Worm (Caenorhabditis elegans) whole organism, midembryonic: ENCODE results near the gene nhr-7.

Experiments used
- T22C8.4 ChIP-seq: fragments of 200-800 bp; sonication (Bioruptor generic); IDR thresholded peaks from 2 replicates; pipeline ENCODE4 v1.3.6; 2022; ENCODE audit warnings: missing genetic modification characterization, missing compliant biosample characterization
- cog-1 ChIP-seq: sonication (generic microtip); optimal IDR thresholded peaks from 2 replicates; lab custom pipeline; 2016; ENCODE audit warnings: missing genetic modification characterization, missing compliant biosample characterization
- flt-1 ChIP-seq: fragments of 200-800 bp; sonication (Bioruptor generic); IDR thresholded peaks from 2 replicates; pipeline ENCODE4 v1.3.6; 2022; ENCODE audit warnings: missing genetic modification characterization, missing compliant biosample characterization
- klf-2 ChIP-seq: fragments of 200-800 bp; sonication (Bioruptor generic); conservative IDR thresholded peaks from 2 replicates; pipeline ENCODE4 v1.3.6; 2022; ENCODE audit warnings: missing genetic modification reagents, missing genetic modification characterization, missing compliant biosample characterization
- med-1 ChIP-seq: sonication (generic microtip); optimal IDR thresholded peaks from 2 replicates; lab custom pipeline; 2017; ENCODE audit warnings: missing genetic modification characterization, mild to moderate bottlenecking, missing compliant biosample characterization, antibody characterized with exemption, missing genetic modification reagents; ENCODE audit not compliant: insufficient read depth
- ref-1 ChIP-seq: fragments of 200-800 bp; sonication (Bioruptor generic); conservative IDR thresholded peaks from 2 replicates; pipeline ENCODE4 v1.3.6; 2022; ENCODE audit warnings: missing genetic modification reagents, missing genetic modification characterization, missing compliant biosample characterization
- tab-1 ChIP-seq: fragments of 200-800 bp; sonication (Bioruptor generic); IDR thresholded peaks from 2 replicates; pipeline ENCODE4 v1.3.6; 2022; ENCODE audit warnings: missing genetic modification characterization, missing compliant biosample characterization
- ztf-29 ChIP-seq: fragments of 200-800 bp; sonication (Bioruptor generic); IDR thresholded peaks from 2 replicates; pipeline ENCODE4 v1.3.6; 2022; ENCODE audit warnings: missing genetic modification reagents, missing genetic modification characterization, missing compliant biosample characterization

- TF ChIP-seq tab-1 (GFP tag; lab: Robert Waterston, UW): no peak
- TF ChIP-seq cog-1 (tag; lab: Kevin White, UChicago): no peak
- no peak for TF ChIP-seq flt-1
- no peak for TF ChIP-seq ref-1 (GFP tag; lab: Robert Waterston, UW)
- no peak for TF ChIP-seq klf-2 (GFP tag; lab: Robert Waterston, UW)
- TF ChIP-seq T22C8.4: no peak
- no peak for TF ChIP-seq med-1
- no peak for TF ChIP-seq ztf-29 (GFP tag; lab: Robert Waterston, UW)
Measured at ce11 chrIV:11285239-11285638, 14.1 kb upstream of the nhr-7 start.
